Worm (Caenorhabditis elegans) whole organism, young adult: ENCODE measurements around the gene clec-85.

ENCODE experiments used
- B0035.1 ChIP-seq: sonication (generic microtip); optimal IDR thresholded peaks from 2 replicates; lab custom pipeline; 2016; ENCODE audit warnings: missing genetic modification characterization, mild to moderate bottlenecking, missing compliant biosample characterization, missing genotype, missing genetic modification reagents
- D2030.7 ChIP-seq: fragments of 200-800 bp; sonication (Bioruptor generic); IDR thresholded peaks from 2 replicates; pipeline ENCODE4 v1.3.6; 2022; ENCODE audit warnings: missing genetic modification reagents, missing genetic modification characterization, missing compliant biosample characterization
- F22D6.2 ChIP-seq: sonication (generic microtip); optimal IDR thresholded peaks from 2 replicates; lab custom pipeline; 2016; ENCODE audit warnings: mild to moderate bottlenecking, missing genetic modification characterization, missing compliant biosample characterization
- F52B5.7 ChIP-seq: sonication (generic microtip); optimal IDR thresholded peaks from 2 replicates; lab custom pipeline; 2016; ENCODE audit warnings: mild to moderate bottlenecking, missing genetic modification characterization, missing compliant biosample characterization
- F57C9.4 ChIP-seq: sonication (generic microtip); optimal IDR thresholded peaks from 2 replicates; lab custom pipeline; 2017; ENCODE audit warnings: mild to moderate bottlenecking, missing genetic modification characterization, missing compliant biosample characterization
- T07F8.4 ChIP-seq: sonication (generic microtip); optimal IDR thresholded peaks from 2 replicates; lab custom pipeline; 2016; ENCODE audit warnings: mild to moderate bottlenecking, missing genetic modification characterization, moderate library complexity, missing compliant biosample characterization
- Y53F4B.3 ChIP-seq: fragments of 200-800 bp; sonication (Bioruptor generic); IDR thresholded peaks from 2 replicates; pipeline ENCODE4 v1.3.6; 2022; ENCODE audit warnings: missing genetic modification reagents, missing genetic modification characterization, missing compliant biosample characterization
- Y53G8AR.9 ChIP-seq: fragments of 200-800 bp; sonication (Bioruptor generic); conservative IDR thresholded peaks from 2 replicates; pipeline ENCODE4 v1.3.6; 2022; ENCODE audit warnings: missing genetic modification reagents, missing genetic modification characterization, missing compliant biosample characterization
- Y79H2A.3 ChIP-seq: fragments of 200-800 bp; sonication (Bioruptor generic); conservative IDR thresholded peaks from 2 replicates; pipeline ENCODE4 v1.3.6; 2022; ENCODE audit warnings: missing genetic modification reagents, missing genetic modification characterization, missing compliant biosample characterization
- Y95B8A.8 ChIP-seq: fragments of 200-800 bp; sonication (Bioruptor generic); IDR thresholded peaks from 2 replicates; pipeline ENCODE4 v1.3.6; 2022; ENCODE audit warnings: missing genetic modification reagents, missing genetic modification characterization, missing compliant biosample characterization
- aptf-2 ChIP-seq: fragments of 200-800 bp; sonication (Bioruptor generic); conservative IDR thresholded peaks from 2 replicates; pipeline ENCODE4 v1.3.6; 2022; ENCODE audit warnings: missing genetic modification reagents, missing genetic modification characterization, missing compliant biosample characterization
- atf-7 ChIP-seq: sonication (generic microtip); optimal IDR thresholded peaks from 2 replicates; lab custom pipeline; 2017; ENCODE audit warnings: mild to moderate bottlenecking, missing genetic modification characterization, missing compliant biosample characterization
- attf-6 ChIP-seq: fragments of 200-800 bp; sonication (Bioruptor generic); IDR thresholded peaks from 2 replicates; pipeline ENCODE4 v1.3.6; 2022; ENCODE audit warnings: missing genetic modification reagents, missing genetic modification characterization, missing compliant biosample characterization
- cebp-1 ChIP-seq, 2 experiments: fragments of 200-800 bp in 1 of 2; sonication (Bioruptor generic) in 1 of 2; sonication (generic microtip) in 1 of 2; IDR thresholded peaks in 1 of 2; optimal IDR thresholded peaks in 1 of 2; 2 replicates each; pipeline versions ENCODE4 v1.3.6 to Lab custom; 2017 to 2022; ENCODE audit warnings: missing compliant biosample characterization in 2 of 2, missing genetic modification characterization in 2 of 2, mild to moderate bottlenecking in 1 of 2, missing genetic modification reagents in 1 of 2, moderate library complexity in 1 of 2
- cebp-2 ChIP-seq: fragments of 200-800 bp; sonication (Bioruptor generic); IDR thresholded peaks from 2 replicates; pipeline ENCODE4 v1.3.6; 2022; ENCODE audit warnings: missing genetic modification characterization, missing compliant biosample characterization
- ceh-40 ChIP-seq: fragments of 200-800 bp; sonication (Bioruptor generic); IDR thresholded peaks from 2 replicates; pipeline ENCODE4 v1.3.6; 2022; ENCODE audit warnings: missing genetic modification characterization, missing compliant biosample characterization
- chd-7 ChIP-seq: sonication (generic microtip); optimal IDR thresholded peaks from 2 replicates; lab custom pipeline; 2016; ENCODE audit warnings: mild to moderate bottlenecking, missing genetic modification characterization, moderate library complexity, missing compliant biosample characterization
- dox-1 ChIP-seq: fragments of 200-800 bp; sonication (Bioruptor generic); IDR thresholded peaks from 2 replicates; pipeline ENCODE4 v1.3.6; 2022; ENCODE audit warnings: missing genetic modification reagents, missing genetic modification characterization, missing compliant biosample characterization
- egrh-3 ChIP-seq: fragments of 200-800 bp; sonication (Bioruptor generic); IDR thresholded peaks from 2 replicates; pipeline ENCODE4 v1.3.6; 2022; ENCODE audit warnings: missing genetic modification reagents, missing genetic modification characterization, missing compliant biosample characterization
- him-1 ChIP-seq: sonication (generic microtip); optimal IDR thresholded peaks from 2 replicates; lab custom pipeline; 2016; ENCODE audit warnings: missing genotype, missing genetic modification reagents, missing genetic modification characterization, missing compliant biosample characterization
- hlh-12 ChIP-seq: sonication (generic microtip); optimal IDR thresholded peaks from 2 replicates; lab custom pipeline; 2016; ENCODE audit warnings: missing genetic modification characterization, missing compliant biosample characterization
- hlh-26 ChIP-seq: fragments of 200-800 bp; sonication (Bioruptor generic); conservative IDR thresholded peaks from 2 replicates; pipeline ENCODE4 v1.3.6; 2022; ENCODE audit warnings: missing genetic modification reagents, missing genetic modification characterization, missing compliant biosample characterization
- lin-40 ChIP-seq: sonication (generic microtip); optimal IDR thresholded peaks from 2 replicates; lab custom pipeline; 2016; ENCODE audit warnings: missing genetic modification characterization, mild to moderate bottlenecking, missing compliant biosample characterization, missing genotype, missing genetic modification reagents
- lir-1 ChIP-seq: fragments of 200-800 bp; sonication (Bioruptor generic); conservative IDR thresholded peaks from 2 replicates; pipeline ENCODE4 v1.3.6; 2022; ENCODE audit warnings: missing genetic modification reagents, missing genetic modification characterization, missing compliant biosample characterization
- madf-6 ChIP-seq: fragments of 200-800 bp; sonication (Bioruptor generic); IDR thresholded peaks from 2 replicates; pipeline ENCODE4 v1.3.6; 2022; ENCODE audit warnings: missing genetic modification reagents, missing genetic modification characterization, missing compliant biosample characterization
- madf-8 ChIP-seq: fragments of 200-800 bp; sonication (Bioruptor generic); conservative IDR thresholded peaks from 2 replicates; pipeline ENCODE4 v1.3.6; 2022; ENCODE audit warnings: missing genetic modification reagents, missing genetic modification characterization, missing compliant biosample characterization
- mcd-1 ChIP-seq: fragments of 200-800 bp; sonication (Bioruptor generic); IDR thresholded peaks from 2 replicates; pipeline ENCODE4 v1.3.6; 2022; ENCODE audit warnings: missing genetic modification reagents, missing genetic modification characterization, missing compliant biosample characterization
- mel-28 ChIP-seq: sonication (generic microtip); optimal IDR thresholded peaks from 2 replicates; lab custom pipeline; 2016; ENCODE audit warnings: borderline replicate concordance, mild to moderate bottlenecking, missing genetic modification characterization, missing compliant biosample characterization
- nhr-120 ChIP-seq: fragments of 200-800 bp; sonication (Bioruptor generic); IDR thresholded peaks from 2 replicates; pipeline ENCODE4 v1.3.6; 2022; ENCODE audit warnings: missing genetic modification characterization, missing compliant biosample characterization
- nhr-80 ChIP-seq: sonication (generic microtip); optimal IDR thresholded peaks from 2 replicates; lab custom pipeline; 2016; ENCODE audit warnings: missing genetic modification characterization, missing compliant biosample characterization
- nhr-90 ChIP-seq: sonication (generic microtip); optimal IDR thresholded peaks from 2 replicates; lab custom pipeline; 2016; ENCODE audit warnings: missing genotype, mild to moderate bottlenecking, missing genetic modification characterization, missing compliant biosample characterization
- pha-4 ChIP-seq: fragments of 150-350 bp; sonication (generic microtip); optimal IDR thresholded peaks from 2 replicates; lab custom pipeline; 2014; ENCODE audit warnings: missing biosample characterization, missing genetic modification reagents, missing genetic modification characterization
- snpc-3.4 ChIP-seq: sonication (generic microtip); optimal IDR thresholded peaks from 2 replicates; lab custom pipeline; 2017; ENCODE audit warnings: missing genetic modification characterization, mild to moderate bottlenecking, missing compliant biosample characterization, antibody characterized with exemption, moderate library complexity, missing genotype, missing genetic modification reagents
- somi-1 ChIP-seq: fragments of 200-800 bp; sonication (Bioruptor generic); optimal IDR thresholded peaks from 2 replicates; lab custom pipeline; 2018; ENCODE audit warnings: mild to moderate bottlenecking, missing genetic modification characterization, missing compliant biosample characterization
- sptf-2 ChIP-seq: fragments of 200-800 bp; sonication (Bioruptor generic); optimal IDR thresholded peaks from 2 replicates; lab custom pipeline; 2018; ENCODE audit warnings: mild to moderate bottlenecking, missing genetic modification characterization, missing compliant biosample characterization
- tbp1 ChIP-seq: fragments of 200-800 bp; sonication (Bioruptor generic); optimal IDR thresholded peaks from 2 replicates; lab custom pipeline; 2018; ENCODE audit warnings: mild to moderate bottlenecking, missing genetic modification characterization, missing compliant biosample characterization
- tbx-9 ChIP-seq: sonication (generic microtip); optimal IDR thresholded peaks from 2 replicates; lab custom pipeline; 2016; ENCODE audit warnings: borderline replicate concordance, missing genetic modification characterization, inconsistent platforms, missing compliant biosample characterization
- tlf-1 ChIP-seq: fragments of 200-800 bp; sonication (Bioruptor generic); optimal IDR thresholded peaks from 2 replicates; lab custom pipeline; 2018; ENCODE audit warnings: mild to moderate bottlenecking, missing genetic modification characterization, missing compliant biosample characterization
- unc-62 ChIP-seq: fragments of 150-350 bp; optimal IDR thresholded peaks from 2 replicates; lab custom pipeline; 2014; ENCODE audit warnings: missing biosample characterization, missing genetic modification reagents, missing genetic modification characterization
- xnd-1 ChIP-seq: sonication (generic microtip); optimal IDR thresholded peaks from 2 replicates; lab custom pipeline; 2016; ENCODE audit warnings: missing genotype, missing genetic modification reagents, missing genetic modification characterization, missing compliant biosample characterization
- zim-3 ChIP-seq: sonication (generic microtip); optimal IDR thresholded peaks from 2 replicates; lab custom pipeline; 2017; ENCODE audit warnings: mild to moderate bottlenecking, missing genetic modification characterization, moderate library complexity, missing compliant biosample characterization

The clec-85 gene

DNA sequence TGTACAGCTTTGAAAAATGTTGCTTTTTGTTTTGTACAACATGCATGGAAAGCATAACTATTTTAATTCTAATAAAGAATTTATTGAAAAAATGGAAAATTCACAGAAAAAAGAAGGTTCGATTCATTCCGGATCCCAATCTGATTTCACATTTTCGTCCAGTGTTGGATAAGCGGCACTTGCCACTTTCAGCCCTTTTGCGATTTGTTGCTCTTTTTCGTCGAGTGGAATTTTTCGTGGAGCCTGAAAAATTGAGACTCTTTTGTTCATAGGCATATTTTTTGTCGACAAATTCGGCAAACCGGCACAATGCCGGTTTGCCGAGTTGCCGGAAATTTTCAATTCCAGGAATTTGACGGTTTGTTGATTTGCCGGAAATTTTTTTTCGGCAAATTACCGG, 939 bp downstream of the clec-85 start:
- TF ChIP-seq mel-28 (tag; lab: Kevin White, UChicago) (no peak), F52B5.7 (no peak), D2030.7 (GFP tag; lab: Robert Waterston, UW) (no peak), somi-1 (GFP tag; lab: Kevin White, UChicago) (no peak), mcd-1 (GFP tag; lab: Robert Waterston, UW) (no peak), attf-6 (GFP tag; lab: Robert Waterston, UW) (no peak), T07F8.4 (tag; lab: Kevin White, UChicago) (no peak), lir-1 (GFP tag; lab: Robert Waterston, UW) (no peak), F57C9.4 (tag; lab: Kevin White, UChicago) (no peak), xnd-1 (tag; lab: Kevin White, UChicago) (no peak), nhr-80 (tag; lab: Kevin White, UChicago) (no peak), zim-3 (tag; lab: Kevin White, UChicago) (no peak)

DNA sequence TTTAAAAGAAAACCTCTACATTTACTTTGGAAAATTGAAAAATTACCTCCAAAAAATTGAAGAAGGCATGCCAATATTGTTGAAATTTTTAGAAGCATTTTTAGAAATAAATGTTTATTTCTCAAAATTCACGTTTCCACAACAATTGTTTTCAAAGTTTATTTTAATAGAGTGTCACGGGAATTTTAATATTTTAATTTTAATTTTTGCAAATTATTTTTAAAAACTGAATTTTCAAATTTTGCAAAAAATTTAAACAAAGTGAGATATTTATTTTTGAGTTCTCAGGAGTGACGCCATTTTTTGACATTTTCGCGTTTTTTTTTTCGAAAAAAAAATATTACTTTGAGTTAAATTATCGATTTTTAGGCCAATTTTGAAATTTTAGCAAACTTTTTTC, 2.5 kb downstream of the clec-85 start, which contains the start of gene Y54G2A.49:
Y54G2A.49 (minus strand) TSS at position 101 of the 400 bp plus-strand sequence.
- no peak for TF ChIP-seq nhr-80 (tag; lab: Kevin White, UChicago)
- TF ChIP-seq somi-1 (GFP tag; lab: Kevin White, UChicago) = no peak
- TF ChIP-seq pha-4 (tag; lab: Kevin White, UChicago) = no peak
- TF ChIP-seq tlf-1 (GFP tag; lab: Kevin White, UChicago) = no peak
- no peak for TF ChIP-seq xnd-1 (tag; lab: Kevin White, UChicago)
- no peak for TF ChIP-seq madf-8
- TF ChIP-seq tbp1 (GFP tag; lab: Kevin White, UChicago) = no peak
- no peak for TF ChIP-seq mel-28 (tag; lab: Kevin White, UChicago)
- no peak for TF ChIP-seq Y53F4B.3
- TF ChIP-seq aptf-2 (GFP tag; lab: Robert Waterston, UW) = no peak

- TF ChIP-seq chd-7 = no peak
- TF ChIP-seq zim-3 (tag; lab: Kevin White, UChicago) = no peak
- no peak for TF ChIP-seq D2030.7 (GFP tag; lab: Robert Waterston, UW)
- no peak for TF ChIP-seq B0035.1 (tag; lab: Kevin White, UChicago)
- TF ChIP-seq tbp1 (GFP tag; lab: Kevin White, UChicago) = no peak
- 0 out of 2 replicates have a peak, but pooled peaks have one; percentile 13 for TF ChIP-seq dox-1 (GFP tag; lab: Robert Waterston, UW)
- TF ChIP-seq cebp-1 (GFP tag; IDR thresholded peaks at IDR 0.05; lab: Robert Waterston, UW) = no peak
- TF ChIP-seq cebp-1 (tag; optimal IDR thresholded peaks at IDR 0.05; lab: Kevin White, UChicago) = no peak
- no peak for TF ChIP-seq nhr-90 (tag; lab: Kevin White, UChicago)
- no peak for TF ChIP-seq madf-6 (GFP tag; lab: Robert Waterston, UW)
- peak; percentile 67 for TF ChIP-seq nhr-80 (tag; lab: Kevin White, UChicago)
- TF ChIP-seq Y53G8AR.9 (GFP tag; lab: Robert Waterston, UW) = no peak
- no peak for TF ChIP-seq snpc-3.4 (tag; lab: Kevin White, UChicago)
- no peak for TF ChIP-seq attf-6 (GFP tag; lab: Robert Waterston, UW)
- TF ChIP-seq Y95B8A.8 (GFP tag; lab: Robert Waterston, UW) = no peak
- no peak for TF ChIP-seq ceh-40 (GFP tag; lab: Robert Waterston, UW)
- TF ChIP-seq cebp-2 (GFP tag; lab: Robert Waterston, UW) = no peak
These were observed 3.5 kb downstream of the clec-85 start for ce11 chrIV:2854161-2854560.

DNA sequence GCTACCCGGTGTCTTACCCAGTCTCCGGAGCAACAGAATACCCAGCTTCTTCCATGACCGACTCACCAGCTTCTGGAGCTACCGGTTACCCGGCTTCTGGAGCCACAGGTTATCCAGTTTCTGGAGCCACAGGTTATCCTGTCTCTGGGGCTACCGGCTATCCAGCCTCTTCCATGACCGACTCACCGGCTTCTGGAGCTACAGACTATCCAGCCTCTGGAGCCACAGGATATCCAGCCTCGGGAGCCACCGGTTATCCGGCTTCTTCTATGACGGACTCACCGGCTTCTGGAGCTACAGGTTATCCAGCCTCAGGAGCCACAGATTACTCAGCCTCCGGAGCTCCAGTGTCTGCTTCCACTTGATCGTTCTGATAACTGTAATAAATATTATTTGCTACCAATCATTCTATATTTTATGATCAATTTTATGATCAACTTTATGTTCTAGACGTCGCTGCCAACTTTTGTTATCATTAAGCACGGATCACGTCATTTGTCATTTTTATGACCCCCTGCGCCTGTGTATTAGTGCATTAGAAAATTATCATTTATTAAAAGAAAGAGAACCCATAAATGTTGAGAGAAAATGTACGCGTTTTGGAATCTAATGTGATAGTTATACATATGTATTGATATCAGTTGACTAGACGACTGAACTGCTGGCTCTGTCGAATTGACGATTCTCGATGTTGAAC, 4.5 kb downstream of the clec-85 start:
- peak; percentile 28; the same call in 1 of the 2 replicates for TF ChIP-seq egrh-3 (GFP tag; lab: Robert Waterston, UW)
- TF ChIP-seq unc-62 (GFP tag; lab: Kevin White, UChicago) = peak; percentile 16
- TF ChIP-seq lin-40 (tag; lab: Kevin White, UChicago) = no peak
- no peak for TF ChIP-seq hlh-12 (tag; lab: Kevin White, UChicago)
- no peak for TF ChIP-seq F22D6.2 (tag; lab: Kevin White, UChicago)
- peak; percentile 79 for TF ChIP-seq nhr-80 (tag; lab: Kevin White, UChicago)
- TF ChIP-seq sptf-2 (GFP tag; lab: Kevin White, UChicago) = no peak
- TF ChIP-seq atf-7 (tag; lab: Kevin White, UChicago) = peak; percentile 2
- no peak for TF ChIP-seq tbx-9 (tag; lab: Kevin White, UChicago)
- no peak for TF ChIP-seq hlh-26 (GFP tag; lab: Robert Waterston, UW)
- TF ChIP-seq him-1 = no peak
- TF ChIP-seq snpc-3.4 (tag; lab: Kevin White, UChicago) = no peak
- TF ChIP-seq nhr-120 (GFP tag; lab: Robert Waterston, UW) = no peak
- no peak for TF ChIP-seq Y79H2A.3 (GFP tag; lab: Robert Waterston, UW)
